Worm (Caenorhabditis elegans) whole organism, mixed stage, embryonic: Measurements from ENCODE around the gene mdt-26.

Experiments
- elt-3 ChIP-seq: fragments of 150-350 bp; optimal IDR thresholded peaks from 2 replicates; lab custom pipeline; 2014; ENCODE audit warnings: missing biosample characterization, missing genetic modification characterization
- lin-32 ChIP-seq: fragments of 200-800 bp; sonication (Bioruptor generic); optimal IDR thresholded peaks from 2 replicates; lab custom pipeline; 2018; ENCODE audit warnings: mild to moderate bottlenecking, missing genetic modification characterization, missing compliant biosample characterization
- mep-1 ChIP-seq: fragments of 150-350 bp; optimal IDR thresholded peaks from 2 replicates; lab custom pipeline; 2017; ENCODE audit warnings: missing biosample characterization, missing genetic modification reagents, missing genetic modification characterization, inconsistent platforms
- snpc-4 ChIP-seq: fragments of 150-350 bp; optimal IDR thresholded peaks from 2 replicates; lab custom pipeline; 2014; ENCODE audit warnings: missing biosample characterization, missing genetic modification characterization
- sptf-1 ChIP-seq: sonication (generic microtip); optimal IDR thresholded peaks from 2 replicates; lab custom pipeline; 2017; ENCODE audit warnings: mild to moderate bottlenecking, missing genetic modification characterization, moderate library complexity, missing compliant biosample characterization
- unc-62 ChIP-seq: fragments of 150-350 bp; optimal IDR thresholded peaks from 2 replicates; lab custom pipeline; 2014; ENCODE audit warnings: missing biosample characterization, missing genetic modification reagents, missing genetic modification characterization

- no peak for TF ChIP-seq mep-1 (tag; lab: Kevin White, UChicago)
- TF ChIP-seq snpc-4: no peak
- no peak for TF ChIP-seq lin-32 (GFP tag; lab: Kevin White, UChicago)
- TF ChIP-seq sptf-1 (tag; lab: Kevin White, UChicago): no peak
- TF ChIP-seq elt-3: no peak
- no peak for TF ChIP-seq unc-62
Measured at ce11 chrII:5642110-5642509, 18.9 kb upstream of the mdt-26 start.
